Worm (Caenorhabditis elegans) whole organism, early embryonic: Measurements from ENCODE around the gene gly-11.

Experiments used
- B0310.2 ChIP-seq: sonication (generic microtip); optimal IDR thresholded peaks from 2 replicates; lab custom pipeline; 2016; ENCODE audit warnings: mild to moderate bottlenecking, missing genetic modification characterization, missing compliant biosample characterization
- ama-1 ChIP-seq: fragments of 150-350 bp; optimal IDR thresholded peaks from 2 replicates; lab custom pipeline; 2014
- ceh-36 ChIP-seq: sonication (generic microtip); optimal IDR thresholded peaks from 2 replicates; lab custom pipeline; 2016; ENCODE audit warnings: missing genetic modification characterization, inconsistent platforms, missing compliant biosample characterization
- ets-7 ChIP-seq: sonication (generic microtip); optimal IDR thresholded peaks from 2 replicates; lab custom pipeline; 2016; ENCODE audit warnings: missing genotype, missing genetic modification characterization, missing compliant biosample characterization
- flt-1 ChIP-seq: fragments of 200-800 bp; sonication (Bioruptor generic); IDR thresholded peaks from 2 replicates; pipeline ENCODE4 v1.3.6; 2022; ENCODE audit warnings: missing genetic modification characterization, missing compliant biosample characterization
- hmbx-1 ChIP-seq: sonication (generic microtip); optimal IDR thresholded peaks from 2 replicates; lab custom pipeline; 2016; ENCODE audit warnings: mild to moderate bottlenecking, missing genetic modification characterization, missing compliant biosample characterization
- hnd-1 ChIP-seq: sonication (generic microtip); optimal IDR thresholded peaks from 2 replicates; lab custom pipeline; 2016; ENCODE audit warnings: missing genetic modification characterization, missing compliant biosample characterization
- pes-1 ChIP-seq: fragments of 200-800 bp; sonication (Bioruptor generic); IDR thresholded peaks from 2 replicates; pipeline ENCODE4 v1.3.6; 2022; ENCODE audit warnings: missing genetic modification reagents, missing genetic modification characterization, missing compliant biosample characterization
- scrt-1 ChIP-seq: fragments of 200-800 bp; sonication (Bioruptor generic); IDR thresholded peaks from 2 replicates; pipeline ENCODE4 v1.3.6; 2022; ENCODE audit warnings: missing genetic modification characterization, missing compliant biosample characterization
- tbx-11 ChIP-seq: fragments of 200-800 bp; sonication (Bioruptor generic); IDR thresholded peaks from 2 replicates; pipeline ENCODE4 v1.3.6; 2022; ENCODE audit warnings: missing genetic modification characterization, missing compliant biosample characterization
- tbx-37 ChIP-seq: fragments of 200-800 bp; sonication (Bioruptor generic); conservative IDR thresholded peaks from 2 replicates; pipeline ENCODE4 v1.3.6; 2022; ENCODE audit warnings: missing genetic modification reagents, missing genetic modification characterization, missing compliant biosample characterization
- tra-4 ChIP-seq: sonication (generic microtip); optimal IDR thresholded peaks from 2 replicates; lab custom pipeline; 2017; ENCODE audit warnings: missing genetic modification characterization, missing compliant biosample characterization

The gly-11 gene

DNA sequence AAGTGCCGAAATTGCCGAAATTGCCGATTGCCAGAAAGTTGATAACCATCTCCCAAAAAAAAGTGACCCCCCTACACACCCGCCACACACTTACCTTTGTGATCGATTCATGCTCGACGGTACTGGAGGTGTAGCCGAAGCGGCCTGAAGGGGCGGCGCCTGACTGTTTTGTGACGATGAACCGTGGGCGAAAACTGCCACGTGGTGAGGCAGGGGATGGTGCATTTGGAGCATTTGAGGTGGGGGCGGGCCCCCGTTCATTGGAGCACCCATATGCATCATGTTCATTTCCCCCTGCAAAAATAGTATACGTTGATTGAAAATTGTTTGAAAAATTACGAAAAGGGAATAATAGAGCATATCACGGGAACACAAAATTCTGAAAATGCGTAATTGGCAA is 47.0 kb downstream of the gly-11 start, which contains the start of gene Y75B8A.6:
Gene Y75B8A.6 (minus strand): TSS at position 292 of the 400 bp plus-strand sequence.
- TF ChIP-seq flt-1 (GFP tag; lab: Robert Waterston, UW) = no peak
- TF ChIP-seq ama-1 (lab: Kevin White, UChicago) = no peak

DNA sequence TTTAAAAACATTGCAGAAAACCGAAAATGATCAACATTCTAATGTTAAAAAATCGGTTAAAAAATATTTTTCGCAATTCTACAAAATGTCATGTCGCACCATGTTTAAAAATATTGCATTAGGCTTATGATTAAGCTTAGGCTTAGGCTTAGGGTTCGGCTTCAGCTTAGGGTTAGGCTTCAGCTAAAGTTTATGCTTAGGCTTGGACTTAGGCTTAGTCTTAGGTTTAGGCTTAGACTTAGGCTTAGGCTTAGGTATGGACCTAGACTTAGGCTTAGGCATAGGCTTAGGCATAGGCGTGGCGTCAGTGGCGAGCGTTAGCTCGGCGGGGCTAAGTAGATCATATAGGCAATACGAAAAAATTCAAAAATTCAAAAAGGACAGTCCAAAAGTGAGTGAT is 52.7 kb downstream of the gly-11 start:
- TF ChIP-seq scrt-1 (GFP tag; lab: Robert Waterston, UW) (no peak), ets-7 (tag; lab: Kevin White, UChicago) (no peak), hnd-1 (tag; lab: Kevin White, UChicago) (no peak), tbx-11 (GFP tag; lab: Robert Waterston, UW) (0 out of 2 replicates have a peak, but pooled peaks have one; percentile 5), hmbx-1 (no peak), ceh-36 (tag; lab: Kevin White, UChicago) (peak; percentile 68)

DNA sequence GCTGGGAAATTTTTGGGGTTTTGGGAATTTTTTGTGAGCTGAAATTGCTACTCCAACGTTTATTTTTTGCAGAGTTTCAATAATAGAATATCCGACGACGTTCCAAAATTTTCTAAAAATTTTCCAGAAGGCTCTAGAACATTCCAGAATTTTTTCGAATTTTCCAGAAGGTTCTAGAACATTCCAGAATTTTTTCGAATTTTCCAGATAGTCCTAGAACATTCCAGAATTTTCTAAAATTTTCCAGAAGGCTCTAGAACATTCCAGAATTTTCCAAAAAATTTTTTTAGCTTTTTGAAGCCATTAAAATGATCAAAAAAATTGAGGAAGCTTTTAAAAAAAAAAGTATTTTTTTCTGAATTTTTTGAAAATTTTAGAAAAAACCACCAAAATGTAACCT is 53.6 kb downstream of the gly-11 start:
- TF ChIP-seq hmbx-1 (no peak), tbx-37 (GFP tag; lab: Robert Waterston, UW) (no peak), B0310.2 (tag; lab: Kevin White, UChicago) (no peak), ceh-36 (tag; lab: Kevin White, UChicago) (no peak), pes-1 (GFP tag; lab: Robert Waterston, UW) (no peak), tra-4 (tag; lab: Kevin White, UChicago) (no peak)
